Worm (Caenorhabditis elegans) whole organism, midembryonic: ENCODE results near the gene gid-8.

Experiments
- cog-1 ChIP-seq: sonication (generic microtip); optimal IDR thresholded peaks from 2 replicates; lab custom pipeline; 2016; ENCODE audit warnings: missing genetic modification characterization, missing compliant biosample characterization
- klf-2 ChIP-seq: fragments of 200-800 bp; sonication (Bioruptor generic); conservative IDR thresholded peaks from 2 replicates; pipeline ENCODE4 v1.3.6; 2022; ENCODE audit warnings: missing genetic modification reagents, missing genetic modification characterization, missing compliant biosample characterization

ce11 chrV:1459374-1459926, 8.1 kb upstream of the gid-8 start:
- TF ChIP-seq cog-1 (tag; lab: Kevin White, UChicago) (no peak), klf-2 (GFP tag; lab: Robert Waterston, UW) (no peak)
